Fruit fly (Drosophila melanogaster) whole organism, pupa: ENCODE results near the gene Agpat2.

Experiments
- CG15710 ChIP-seq: fragments of 200-800 bp; sonication (Bioruptor generic); optimal IDR thresholded peaks from 2 replicates; lab custom pipeline; 2018; ENCODE audit warnings: missing biosample characterization, mild to moderate bottlenecking, missing genetic modification characterization, moderate library complexity
- CG17806 ChIP-seq: fragments of 200-800 bp; sonication (Bioruptor generic); optimal IDR thresholded peaks from 2 replicates; lab custom pipeline; 2018; ENCODE audit warnings: missing biosample characterization, mild to moderate bottlenecking, missing genetic modification characterization, moderate library complexity
- CG32121 ChIP-seq: fragments of 200-800 bp; sonication (Bioruptor generic); IDR thresholded peaks from 2 replicates; pipeline ENCODE4 v1.3.6; 2022; ENCODE audit warnings: missing biosample characterization, missing genetic modification characterization
- CG4496 ChIP-seq: fragments of 200-800 bp; sonication (Bioruptor generic); IDR thresholded peaks from 3 replicates; pipeline ENCODE4 v1.3.6; 2022; ENCODE audit warnings: missing biosample characterization, missing genetic modification characterization
- CG8159 ChIP-seq: fragments of 200-800 bp; sonication (Bioruptor generic); optimal IDR thresholded peaks from 3 replicates; lab custom pipeline; 2018; ENCODE audit warnings: missing biosample characterization, mild to moderate bottlenecking, missing genetic modification characterization, moderate library complexity
- CG9948 ChIP-seq: fragments of 200-800 bp; sonication (Bioruptor generic); optimal IDR thresholded peaks from 2 replicates; lab custom pipeline; 2018; ENCODE audit warnings: missing biosample characterization, mild to moderate bottlenecking, missing genetic modification characterization, moderate library complexity
- D1 ChIP-seq: fragments of 200-800 bp; sonication (Bioruptor generic); optimal IDR thresholded peaks from 2 replicates; lab custom pipeline; 2018; ENCODE audit warnings: missing biosample characterization, mild to moderate bottlenecking, missing genetic modification characterization, moderate library complexity
- EcR ChIP-seq: fragments of 200-800 bp; sonication (Bioruptor generic); optimal IDR thresholded peaks from 3 replicates; lab custom pipeline; 2019; ENCODE audit warnings: missing biosample characterization, missing genetic modification characterization, mild to moderate bottlenecking, moderate library complexity, missing genetic modification reagents
- Pif1B ChIP-seq: fragments of 200-800 bp; sonication (Bioruptor generic); optimal IDR thresholded peaks from 3 replicates; lab custom pipeline; 2016; ENCODE audit warnings: missing biosample characterization, missing genetic modification characterization

- TF ChIP-seq Pif1B (GFP tag; lab: Kevin White, UChicago) (no peak), CG8159 (tag; lab: Kevin White, UChicago) (no peak), CG9948 (tag; lab: Kevin White, UChicago) (no peak), CG4496 (GFP tag; lab: Robert Waterston, UW) (no peak), CG15710 (tag; lab: Kevin White, UChicago) (no peak), EcR (GFP tag; lab: Kevin White, UChicago) (no peak), CG17806 (tag; lab: Kevin White, UChicago) (no peak), CG32121 (GFP tag; lab: Robert Waterston, UW) (no peak), D1 (tag; lab: Kevin White, UChicago) (no peak)
Observed at dm6 chr2L:8437176-8437575, 26.6 kb downstream of the Agpat2 start, which contains the start of the genes D12 and Chrac-14.
